Worm (Caenorhabditis elegans): Measurements from ENCODE around the gene ant-1.3.

- no peak for TF ChIP-seq fos-1 (tag; optimal IDR thresholded peaks at IDR 0.05)
- TF ChIP-seq zip-4 (GFP tag; optimal IDR thresholded peaks at IDR 0.05) = no peak
- TF ChIP-seq ceh-8 (GFP tag; optimal IDR thresholded peaks at IDR 0.05) = no peak
- no peak for TF ChIP-seq egl-27 (tag; optimal IDR thresholded peaks at IDR 0.05)
- TF ChIP-seq C04F5.9 (tag; optimal IDR thresholded peaks at IDR 0.05) = no peak
Measured at ce11 chrIV:9668103-9668672, 40.9 kb downstream of the ant-1.3 start.
